Fruit fly (Drosophila melanogaster) whole organism, embryonic: Measurements from ENCODE around the gene CG18662.

Source experiments
- Atf3 ChIP-seq: fragments of 200-800 bp; sonication (Bioruptor generic); optimal IDR thresholded peaks from 3 replicates; lab custom pipeline; 2016; ENCODE audit warnings: missing biosample characterization, missing genetic modification characterization
- CG4404 ChIP-seq: fragments of 200-800 bp; sonication (Bioruptor generic); IDR thresholded peaks from 2 replicates; pipeline ENCODE4 v1.3.6; 2022; ENCODE audit warnings: missing biosample characterization, missing genetic modification characterization
- CG8478 ChIP-seq: fragments of >200 bp; optimal IDR thresholded peaks from 2 replicates; lab custom pipeline; 2018
- Elba2 ChIP-seq: fragments of 200-800 bp; sonication (Bioruptor generic); optimal IDR thresholded peaks from 3 replicates; lab custom pipeline; 2016; ENCODE audit warnings: missing biosample characterization, missing genetic modification characterization
- Taf1 ChIP-seq: fragments of 200-800 bp; sonication (Bioruptor generic); IDR thresholded peaks from 2 replicates; pipeline ENCODE4 v1.3.6; 2022; ENCODE audit warnings: missing biosample characterization, missing genetic modification characterization
- ab ChIP-seq: fragments of 200-800 bp; sonication (Bioruptor generic); optimal IDR thresholded peaks from 2 replicates; lab custom pipeline; 2016; ENCODE audit warnings: missing biosample characterization, missing genetic modification characterization
- ham ChIP-seq: fragments of 200-800 bp; sonication (Bioruptor generic); IDR thresholded peaks from 2 replicates; pipeline ENCODE4 v1.3.6; 2022; ENCODE audit warnings: missing biosample characterization, missing genetic modification characterization
- insv ChIP-seq, 2 experiments: fragments of 200-800 bp; sonication (Bioruptor generic); optimal IDR thresholded peaks; 3 replicates each; lab custom pipeline; 2016 to 2018; ENCODE audit warnings: missing biosample characterization in 2 of 2, missing genetic modification characterization in 2 of 2
- lmd ChIP-seq: fragments of 200-800 bp; sonication (Bioruptor generic); IDR thresholded peaks from 2 replicates; pipeline ENCODE4 v1.3.6; 2022; ENCODE audit warnings: missing biosample characterization, missing genetic modification characterization
- schlank ChIP-seq: fragments of 200-800 bp; sonication (Bioruptor generic); optimal IDR thresholded peaks from 2 replicates; lab custom pipeline; 2018; ENCODE audit warnings: missing biosample characterization, mild to moderate bottlenecking, missing genetic modification characterization

- TF ChIP-seq schlank (tag; lab: Kevin White, UChicago): no peak
- no peak for TF ChIP-seq ab (GFP tag; lab: Kevin White, UChicago)
- TF ChIP-seq Elba2 (GFP tag; lab: Kevin White, UChicago): no peak
- TF ChIP-seq CG8478 (lab: Kevin White, UChicago): no peak
- TF ChIP-seq Atf3 (GFP tag; lab: Kevin White, UChicago): no peak
- no peak for TF ChIP-seq lmd
- no peak for TF ChIP-seq Taf1 (GFP tag; lab: Robert Waterston, UW)
- no peak for TF ChIP-seq insv (GFP tag; optimal IDR thresholded peaks at IDR 0.05; lab: Kevin White, UChicago)
- no peak for TF ChIP-seq CG4404 (GFP tag; lab: Robert Waterston, UW)
- TF ChIP-seq ham (GFP tag; lab: Robert Waterston, UW): no peak
These were observed 45.7 kb downstream of the CG18662 start for dm6 chr2L:9026157-9026556.
